Worm (Caenorhabditis elegans) whole organism, L2 larva: Measurements from ENCODE around the gene mel-46.

ENCODE experiments used
- ZK546.5 ChIP-seq: sonication (generic microtip); optimal IDR thresholded peaks from 2 replicates; lab custom pipeline; 2017; ENCODE audit warnings: missing biosample characterization, missing genetic modification characterization
- ama-1 ChIP-seq: fragments of 150-350 bp; optimal IDR thresholded peaks from 2 replicates; lab custom pipeline; 2018; ENCODE audit warnings: inconsistent platforms
- egl-27 ChIP-seq: sonication (generic microtip); optimal IDR thresholded peaks from 3 replicates; lab custom pipeline; 2017; ENCODE audit warnings: missing biosample characterization, missing genetic modification reagents, missing genetic modification characterization
- gmeb-1 ChIP-seq: fragments of 150-350 bp; optimal IDR thresholded peaks from 2 replicates; lab custom pipeline; 2014; ENCODE audit warnings: missing biosample characterization, missing genetic modification characterization
- nhr-23 ChIP-seq: fragments of 150-350 bp; optimal IDR thresholded peaks from 2 replicates; lab custom pipeline; 2014; ENCODE audit warnings: missing biosample characterization, missing genetic modification reagents, missing genetic modification characterization
- snpc-4 ChIP-seq: fragments of 150-350 bp; optimal IDR thresholded peaks from 2 replicates; lab custom pipeline; 2014; ENCODE audit warnings: missing biosample characterization, missing genetic modification characterization

- TF ChIP-seq gmeb-1 (tag; lab: Kevin White, UChicago) (no peak), egl-27 (tag; lab: Kevin White, UChicago) (no peak), snpc-4 (tag; lab: Kevin White, UChicago) (no peak), nhr-23 (tag; lab: Kevin White, UChicago) (no peak), ZK546.5 (tag; lab: Kevin White, UChicago) (no peak), ama-1 (lab: Kevin White, UChicago) (no peak)
Measured at ce11 chrIV:16867223-16867622, 3.9 kb upstream of the mel-46 start, which contains the start of gene T06A10.107.
